Worm (Caenorhabditis elegans): Measurements from ENCODE around the gene mig-6.

The mig-6 gene

DNA sequence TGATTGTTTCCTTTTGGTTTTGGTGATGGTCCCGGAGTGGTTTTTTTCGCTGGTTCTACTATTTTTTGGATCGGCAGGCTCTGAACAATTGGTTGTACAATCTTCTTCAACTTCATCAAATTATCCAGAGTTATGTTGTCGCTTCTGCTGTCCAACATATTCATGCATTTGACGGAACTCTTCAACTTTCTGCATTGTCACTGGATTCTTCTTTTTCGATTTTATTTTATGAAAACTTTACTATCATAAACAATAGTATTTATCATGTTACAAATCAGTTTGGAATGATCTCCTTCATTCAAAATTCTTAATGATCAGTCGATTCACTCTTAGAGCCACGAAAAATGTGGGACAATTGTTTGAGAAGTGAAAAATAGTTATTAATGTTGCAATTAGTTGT lies 25.1 kb downstream of the mig-6 start:
- no peak for TF ChIP-seq B0261.1 (tag; optimal IDR thresholded peaks at IDR 0.05)
- no peak for TF ChIP-seq somi-1 (GFP tag; optimal IDR thresholded peaks at IDR 0.05)
- TF ChIP-seq mxl-1 (tag; optimal IDR thresholded peaks at IDR 0.05), result no peak
- no peak for TF ChIP-seq rec-8 (tag; optimal IDR thresholded peaks at IDR 0.05)
- no peak for TF ChIP-seq ZK185.1 (tag; optimal IDR thresholded peaks at IDR 0.05; ENCODE audit: poor library complexity, severe bottlenecking)
- TF ChIP-seq ztf-28 (GFP tag; IDR thresholded peaks at IDR 0.05), result no peak
- TF ChIP-seq attf-5 (GFP tag; optimal IDR thresholded peaks at IDR 0.05), result no peak
- peak; percentile 29; the same call in 1 of the 2 replicates for TF ChIP-seq madf-6 (GFP tag; IDR thresholded peaks at IDR 0.05)
- TF ChIP-seq madf-3 (GFP tag; IDR thresholded peaks at IDR 0.05), result no peak
- no peak for TF ChIP-seq tbp1 (GFP tag; optimal IDR thresholded peaks at IDR 0.05)
- TF ChIP-seq pha-4 (tag; optimal IDR thresholded peaks at IDR 0.05), result no peak
- no peak for TF ChIP-seq dox-1 (GFP tag; IDR thresholded peaks at IDR 0.05)
- TF ChIP-seq unc-130 (GFP tag; optimal IDR thresholded peaks at IDR 0.05), result no peak
- no peak for TF ChIP-seq Y79H2A.3 (GFP tag; conservative IDR thresholded peaks at IDR 0.05)
- no peak for TF ChIP-seq hrde-1 (tag; optimal IDR thresholded peaks at IDR 0.05; ENCODE audit: borderline replicate concordance)
- TF ChIP-seq hsf-1 (GFP tag; IDR thresholded peaks at IDR 0.05), result peak; percentile 84
- no peak for TF ChIP-seq bed-2 (GFP tag; IDR thresholded peaks at IDR 0.05)
- TF ChIP-seq hlh-26 (GFP tag; conservative IDR thresholded peaks at IDR 0.05), result no peak
- no peak for TF ChIP-seq rcor-1 (GFP tag; IDR thresholded peaks at IDR 0.05)
- TF ChIP-seq ekl-4 (GFP tag; IDR thresholded peaks at IDR 0.05), result 0 out of 2 replicates have a peak, but pooled peaks have one; percentile 56
- no peak for TF ChIP-seq snpc-3.4 (tag; optimal IDR thresholded peaks at IDR 0.05)
- no peak for TF ChIP-seq nhr-27 (tag; optimal IDR thresholded peaks at IDR 0.05)
- TF ChIP-seq attf-6 (GFP tag; IDR thresholded peaks at IDR 0.05), result peak; percentile 38; the same call in 1 of the 2 replicates
- no peak for TF ChIP-seq F33H1.4 (GFP tag; IDR thresholded peaks at IDR 0.05)
- TF ChIP-seq akir-1 (GFP tag; optimal IDR thresholded peaks at IDR 0.05), result no peak
- peak; percentile 73 for TF ChIP-seq F49E8.2 (tag; optimal IDR thresholded peaks at IDR 0.05; ENCODE audit: insufficient read depth)
- no peak for TF ChIP-seq snpc-1.1 (tag; optimal IDR thresholded peaks at IDR 0.05; ENCODE audit: insufficient read depth)
- no peak for TF ChIP-seq mes-4 (tag; optimal IDR thresholded peaks at IDR 0.05)
- TF ChIP-seq nfya-2 (GFP tag; IDR thresholded peaks at IDR 0.05), result no peak
- TF ChIP-seq ets-4 (GFP tag; optimal IDR thresholded peaks at IDR 0.05), result no peak
- TF ChIP-seq mel-28 (tag; optimal IDR thresholded peaks at IDR 0.05; ENCODE audit: borderline replicate concordance), result no peak

DNA sequence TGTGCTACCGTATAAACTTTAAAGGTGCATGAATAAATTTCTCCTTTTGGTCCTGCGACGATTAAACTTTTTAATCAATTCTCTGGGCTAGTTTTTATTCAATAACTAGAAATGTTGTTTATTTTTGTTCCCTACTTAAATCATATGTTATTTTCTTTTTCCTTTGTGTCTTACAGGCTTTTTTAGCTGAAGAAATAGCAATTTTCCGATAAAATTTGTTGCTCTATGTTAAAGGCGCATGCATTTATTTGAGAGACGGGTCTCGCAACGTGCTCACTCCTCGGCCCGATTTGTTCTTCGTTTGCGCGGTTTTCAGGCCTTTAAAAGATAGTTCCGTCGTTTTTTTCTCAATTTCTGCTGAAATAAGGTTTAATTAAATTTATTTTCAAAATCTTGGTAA lies 26.9 kb downstream of the mig-6 start:
- no peak for TF ChIP-seq snpc-4 (GFP tag; optimal IDR thresholded peaks at IDR 0.05)
- peak in 1 of 4 experiments; percentile 26 for TF ChIP-seq snpc-4 (tag; optimal IDR thresholded peaks at IDR 0.05)
- no peak for TF ChIP-seq attf-5 (GFP tag; optimal IDR thresholded peaks at IDR 0.05)
- TF ChIP-seq dpl-1 (GFP tag; optimal IDR thresholded peaks at IDR 0.05), result peak; percentile 47
- TF ChIP-seq lsl-1 (GFP tag; optimal IDR thresholded peaks at IDR 0.05), result peak; percentile 84
- TF ChIP-seq dox-1 (GFP tag; IDR thresholded peaks at IDR 0.05), result peak; percentile 47
- no peak for TF ChIP-seq nfyb-1 (GFP tag; IDR thresholded peaks at IDR 0.05)
- no peak for TF ChIP-seq dpff-1 (tag; optimal IDR thresholded peaks at IDR 0.05)
- peak; percentile 76 for TF ChIP-seq madf-6 (GFP tag; IDR thresholded peaks at IDR 0.05)
- no peak for TF ChIP-seq ztf-26 (tag; optimal IDR thresholded peaks at IDR 0.05)
- TF ChIP-seq unc-130 (GFP tag; optimal IDR thresholded peaks at IDR 0.05), result no peak
- TF ChIP-seq nhr-120 (GFP tag; IDR thresholded peaks at IDR 0.05), result no peak
- no peak for TF ChIP-seq ztf-18 (tag; optimal IDR thresholded peaks at IDR 0.05)
- peak; percentile 75 for TF ChIP-seq xnd-1 (tag; optimal IDR thresholded peaks at IDR 0.05)
- TF ChIP-seq madf-8 (GFP tag; conservative IDR thresholded peaks at IDR 0.05), result peak; percentile 42
- TF ChIP-seq hmg-1.2 (GFP tag; IDR thresholded peaks at IDR 0.05), result peak; percentile 43; the same call in 1 of the 2 replicates
- no peak for TF ChIP-seq pbrm-1 (GFP tag; IDR thresholded peaks at IDR 0.05)
- TF ChIP-seq hlh-12 (tag; optimal IDR thresholded peaks at IDR 0.05), result no peak
- TF ChIP-seq lir-1 (GFP tag; conservative IDR thresholded peaks at IDR 0.05), result no peak
- TF ChIP-seq F57C9.4 (tag; optimal IDR thresholded peaks at IDR 0.05), result no peak
- TF ChIP-seq let-607 (tag; optimal IDR thresholded peaks at IDR 0.05), result no peak
- no peak for TF ChIP-seq hrde-1 (tag; optimal IDR thresholded peaks at IDR 0.05; ENCODE audit: borderline replicate concordance)
- no peak for TF ChIP-seq nhr-27 (tag; optimal IDR thresholded peaks at IDR 0.05)

All from whole organism, young adult.